Worm (Caenorhabditis elegans) whole organism, L1 larva: ENCODE measurements around the gene sto-1.

Experiments
- C34B4.2 ChIP-seq: sonication (generic microtip); optimal IDR thresholded peaks from 2 replicates; lab custom pipeline; 2017; ENCODE audit warnings: mild to moderate bottlenecking, missing genetic modification characterization, missing compliant biosample characterization
- blmp-1 ChIP-seq: fragments of 150-350 bp; optimal IDR thresholded peaks from 2 replicates; lab custom pipeline; 2014; ENCODE audit warnings: missing biosample characterization, missing genetic modification characterization
- ceh-63 ChIP-seq: fragments of 200-800 bp; sonication (Bioruptor generic); optimal IDR thresholded peaks from 2 replicates; lab custom pipeline; 2018; ENCODE audit warnings: mild to moderate bottlenecking, missing genetic modification characterization, missing compliant biosample characterization
- ceh-8 ChIP-seq: fragments of 200-800 bp; sonication (Bioruptor generic); optimal IDR thresholded peaks from 2 replicates; lab custom pipeline; 2018; ENCODE audit warnings: mild to moderate bottlenecking, missing genetic modification characterization, moderate library complexity, missing compliant biosample characterization
- ces-1 ChIP-seq: fragments of 150-350 bp; optimal IDR thresholded peaks from 2 replicates; lab custom pipeline; 2014; ENCODE audit warnings: missing biosample characterization, missing genetic modification reagents, missing genetic modification characterization
- dsc-1 ChIP-seq: sonication (generic microtip); optimal IDR thresholded peaks from 2 replicates; lab custom pipeline; 2016; ENCODE audit warnings: mild to moderate bottlenecking, missing genetic modification characterization, missing compliant biosample characterization
- efl-1 ChIP-seq, 4 experiments: fragments of 150-350 bp; optimal IDR thresholded peaks in 3 of 4; peaks in 1 of 4; 1 replicate in 1 of 4; 2 replicates in 3 of 4; lab custom pipeline; 2014; ENCODE audit warnings: missing biosample characterization in 2 of 4, missing genetic modification characterization in 2 of 4, missing genetic modification reagents in 2 of 4
- elt-3 ChIP-seq, 6 experiments: fragments of 150-350 bp in 1 of 6; sonication (generic microtip); optimal IDR thresholded peaks; 2 replicates each; lab custom pipeline; 2017 to 2018; ENCODE audit warnings: missing biosample characterization in 6 of 6, missing genetic modification characterization in 6 of 6, inconsistent platforms in 1 of 6
- fos-1 ChIP-seq: fragments of 150-350 bp; optimal IDR thresholded peaks from 2 replicates; lab custom pipeline; 2014; ENCODE audit warnings: missing biosample characterization, missing genetic modification characterization
- hlh-17 ChIP-seq: fragments of 200-800 bp; sonication (Bioruptor generic); optimal IDR thresholded peaks from 2 replicates; lab custom pipeline; 2018; ENCODE audit warnings: missing genetic modification characterization, mild to moderate bottlenecking, missing compliant biosample characterization, moderate library complexity, borderline replicate concordance
- hpl-2 ChIP-seq: fragments of 150-350 bp; optimal IDR thresholded peaks from 2 replicates; lab custom pipeline; 2014; ENCODE audit warnings: missing biosample characterization, missing genetic modification reagents, missing genetic modification characterization
- isw-1 ChIP-seq: fragments of 200-800 bp; sonication (Bioruptor generic); IDR thresholded peaks from 2 replicates; pipeline ENCODE4 v1.3.6; 2022; ENCODE audit warnings: missing genetic modification characterization, missing compliant biosample characterization
- lin-14 ChIP-seq: fragments of 200-800 bp; sonication (Bioruptor generic); optimal IDR thresholded peaks from 2 replicates; lab custom pipeline; 2018; ENCODE audit warnings: mild to moderate bottlenecking, missing genetic modification characterization, moderate library complexity, missing compliant biosample characterization
- lsy-2 ChIP-seq, 2 experiments: fragments of 150-350 bp; optimal IDR thresholded peaks; 2 replicates each; lab custom pipeline; 2014; ENCODE audit warnings: missing biosample characterization in 2 of 2, missing genetic modification characterization in 2 of 2
- mdl-1 ChIP-seq, 2 experiments: fragments of 150-350 bp; optimal IDR thresholded peaks; 2 replicates each; lab custom pipeline; 2014 to 2017; ENCODE audit warnings: missing biosample characterization in 2 of 2, missing genetic modification characterization in 2 of 2, inconsistent platforms in 1 of 2
- nhr-47 ChIP-seq: sonication (generic microtip); optimal IDR thresholded peaks from 2 replicates; lab custom pipeline; 2016; ENCODE audit warnings: mild to moderate bottlenecking, missing genetic modification characterization, moderate library complexity, missing compliant biosample characterization
- nhr-84 ChIP-seq: sonication (generic microtip); optimal IDR thresholded peaks from 2 replicates; lab custom pipeline; 2017; ENCODE audit warnings: missing biosample characterization, missing genetic modification characterization
- pag-3 ChIP-seq: sonication (generic microtip); optimal IDR thresholded peaks from 2 replicates; lab custom pipeline; 2017; ENCODE audit warnings: missing genetic modification characterization, mild to moderate bottlenecking, missing compliant biosample characterization, antibody characterized with exemption, borderline replicate concordance; ENCODE audit not compliant: insufficient read depth
- snpc-4 ChIP-seq: fragments of 150-350 bp; optimal IDR thresholded peaks from 2 replicates; lab custom pipeline; 2014; ENCODE audit warnings: missing biosample characterization, missing genetic modification characterization
- sup-37 ChIP-seq: fragments of 200-800 bp; sonication (Bioruptor generic); optimal IDR thresholded peaks from 2 replicates; lab custom pipeline; 2018; ENCODE audit warnings: mild to moderate bottlenecking, missing genetic modification characterization, missing compliant biosample characterization
- swsn-7 ChIP-seq: sonication (generic microtip); optimal IDR thresholded peaks from 2 replicates; lab custom pipeline; 2016; ENCODE audit warnings: missing genetic modification characterization, missing compliant biosample characterization
- tlp-1 ChIP-seq: fragments of 150-350 bp; optimal IDR thresholded peaks from 2 replicates; lab custom pipeline; 2014; ENCODE audit warnings: missing biosample characterization, missing genetic modification characterization
- unc-62 ChIP-seq: fragments of 150-350 bp; optimal IDR thresholded peaks from 2 replicates; lab custom pipeline; 2014; ENCODE audit warnings: missing biosample characterization, missing genetic modification reagents, missing genetic modification characterization
- xbp-1 ChIP-seq: sonication (generic microtip); optimal IDR thresholded peaks from 2 replicates; lab custom pipeline; 2016; ENCODE audit warnings: missing genetic modification characterization, missing compliant biosample characterization
- zag-1 ChIP-seq: fragments of 150-350 bp; optimal IDR thresholded peaks from 2 replicates; lab custom pipeline; 2014; ENCODE audit warnings: missing biosample characterization, missing genetic modification characterization
- zip-4 ChIP-seq: fragments of 200-800 bp; sonication (Bioruptor generic); optimal IDR thresholded peaks from 2 replicates; lab custom pipeline; 2018; ENCODE audit warnings: mild to moderate bottlenecking, missing genetic modification characterization, moderate library complexity, missing compliant biosample characterization
- ztf-11 ChIP-seq, 2 experiments: sonication (generic microtip); optimal IDR thresholded peaks; 2 replicates each; lab custom pipeline; 2016 to 2017; ENCODE audit warnings: missing genetic modification characterization in 2 of 2, missing biosample characterization in 1 of 2, missing compliant biosample characterization in 1 of 2
- ztf-4 ChIP-seq: fragments of 150-350 bp; optimal IDR thresholded peaks from 2 replicates; lab custom pipeline; 2014; ENCODE audit warnings: missing biosample characterization, missing genetic modification characterization

The sto-1 gene

DNA sequence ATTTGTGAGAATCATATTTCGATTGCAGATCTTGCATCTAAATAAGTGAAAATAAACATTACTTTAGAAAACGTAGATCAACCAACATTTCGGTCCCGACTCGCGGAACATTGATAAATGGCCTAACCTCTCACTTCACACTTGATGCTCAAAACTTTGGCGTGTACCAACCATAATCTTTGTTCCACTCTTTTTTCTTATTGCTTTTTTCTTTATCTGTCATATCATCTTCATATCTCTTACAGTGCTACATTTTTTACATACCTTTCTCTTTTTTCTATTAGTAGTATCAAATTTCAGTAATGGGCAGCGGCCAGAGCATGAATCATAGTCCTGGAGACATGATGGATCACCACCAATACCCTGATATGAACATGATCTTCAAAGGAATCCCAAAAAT, 37.4 kb upstream of the sto-1 start, which contains the start of gene F46C8.3:
TSS of gene F46C8.3 (plus strand) at position 301 of the 400 bp plus-strand sequence.
- TF ChIP-seq ceh-8 (GFP tag; lab: Kevin White, UChicago), result no peak
- TF ChIP-seq efl-1 (optimal IDR thresholded peaks at IDR 0.05; lab: Kevin White, UChicago), result no peak
- TF ChIP-seq efl-1 (GFP tag; optimal IDR thresholded peaks at IDR 0.05 in 1 of 2; lab: Kevin White, UChicago), result peak in 1 of 2 experiments; percentile 56
- TF ChIP-seq, all 84 proteins: peak for 1

DNA sequence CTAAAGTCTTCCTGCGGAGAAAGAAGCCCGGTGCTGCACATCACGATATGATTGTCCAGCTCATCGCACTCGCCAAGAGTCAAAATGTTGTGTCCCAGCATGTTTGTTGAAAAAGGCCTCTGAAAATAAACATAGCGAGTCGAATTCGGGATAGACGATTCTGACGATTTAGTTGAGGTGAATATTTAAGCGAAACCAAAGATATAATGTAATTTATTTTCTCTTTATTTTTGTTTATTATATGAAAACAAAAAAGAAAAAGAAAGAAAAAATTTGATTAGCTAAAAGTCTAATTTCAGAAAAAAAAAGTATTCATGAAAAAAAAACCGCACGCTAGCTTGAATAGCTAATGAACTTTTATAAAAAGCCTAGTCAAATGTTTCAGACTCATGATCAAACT, 30.0 kb upstream of the sto-1 start, which contains the start of gene ceh-14:
TSS of gene ceh-14 (minus strand) at position 101 of the 400 bp plus-strand sequence.
- no peak for TF ChIP-seq ces-1 (GFP tag; lab: Kevin White, UChicago)
- no peak for TF ChIP-seq lsy-2 (tag; optimal IDR thresholded peaks at IDR 0.05; lab: Kevin White, UChicago)
- no peak for TF ChIP-seq C34B4.2 (tag; lab: Kevin White, UChicago)
- no peak for TF ChIP-seq sup-37 (GFP tag; lab: Kevin White, UChicago)
- no peak for TF ChIP-seq isw-1 (GFP tag; lab: Robert Waterston, UW)
- no peak for TF ChIP-seq fos-1
- TF ChIP-seq ztf-11 (tag; optimal IDR thresholded peaks at IDR 0.05; lab: Kevin White, UChicago), result no peak
- TF ChIP-seq hlh-17 (GFP tag; lab: Kevin White, UChicago), result no peak
- TF ChIP-seq zag-1 (tag; lab: Kevin White, UChicago), result no peak
- TF ChIP-seq nhr-47 (tag; lab: Kevin White, UChicago), result no peak
- no peak for TF ChIP-seq dsc-1 (tag; lab: Kevin White, UChicago)
- TF ChIP-seq, all 84 proteins: peak for 0

DNA sequence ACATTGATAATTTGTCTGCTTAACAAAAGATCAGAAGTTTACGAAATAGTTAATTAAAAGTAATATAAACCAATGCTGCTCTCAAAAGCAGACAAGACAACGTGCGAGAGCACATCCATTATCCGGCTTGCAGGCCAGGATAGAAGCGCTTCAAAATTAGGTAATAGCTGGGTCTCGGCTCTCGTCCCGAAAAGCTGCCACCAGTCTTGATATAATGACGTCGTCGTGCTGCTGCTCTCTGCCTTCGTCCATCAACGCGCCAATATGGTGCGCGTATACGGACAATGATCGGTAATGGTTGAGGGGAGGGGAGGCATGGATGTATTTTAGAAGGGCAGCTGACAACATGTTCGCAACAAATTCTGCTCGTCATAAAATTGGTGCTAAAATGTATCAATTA, 28.2 kb upstream of the sto-1 start:
- TF ChIP-seq ceh-63 (GFP tag; lab: Kevin White, UChicago), result peak; percentile 71
- TF ChIP-seq ztf-11 (tag; optimal IDR thresholded peaks at IDR 0.05; lab: Kevin White, UChicago), result no peak
- TF ChIP-seq, all 84 proteins: peak for 1

DNA sequence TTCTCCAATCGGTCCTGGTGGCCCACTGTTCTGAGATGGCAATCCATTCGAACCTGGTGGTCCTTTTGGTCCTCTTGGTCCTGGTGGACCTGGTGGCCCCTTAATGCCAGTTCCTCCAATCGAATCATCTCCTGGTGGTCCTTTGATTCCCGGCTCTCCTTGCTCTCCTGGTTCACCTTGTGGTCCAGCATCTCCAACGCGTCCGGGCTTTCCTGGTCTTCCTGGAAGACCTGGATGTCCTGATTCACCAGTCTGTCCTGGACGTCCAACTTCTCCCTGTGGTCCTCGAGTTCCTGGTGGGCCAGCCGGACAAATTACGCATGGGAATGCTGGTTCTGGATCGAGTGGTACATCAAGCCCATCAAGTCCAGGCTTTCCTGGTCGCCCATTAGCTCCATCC, 25.8 kb upstream of the sto-1 start:
- TF ChIP-seq mdl-1 (tag; optimal IDR thresholded peaks at IDR 0.05; lab: Kevin White, UChicago), result no peak
- no peak for TF ChIP-seq unc-62
- no peak for TF ChIP-seq pag-3 (tag; lab: Kevin White, UChicago)
- no peak for TF ChIP-seq nhr-84 (tag; lab: Kevin White, UChicago)
- TF ChIP-seq snpc-4 (tag; lab: Kevin White, UChicago), result no peak
- TF ChIP-seq hpl-2 (GFP tag; lab: Kevin White, UChicago), result no peak
- no peak for TF ChIP-seq tlp-1 (tag; lab: Kevin White, UChicago)
- no peak for TF ChIP-seq xbp-1
- TF ChIP-seq, all 84 proteins: peak for 0

DNA sequence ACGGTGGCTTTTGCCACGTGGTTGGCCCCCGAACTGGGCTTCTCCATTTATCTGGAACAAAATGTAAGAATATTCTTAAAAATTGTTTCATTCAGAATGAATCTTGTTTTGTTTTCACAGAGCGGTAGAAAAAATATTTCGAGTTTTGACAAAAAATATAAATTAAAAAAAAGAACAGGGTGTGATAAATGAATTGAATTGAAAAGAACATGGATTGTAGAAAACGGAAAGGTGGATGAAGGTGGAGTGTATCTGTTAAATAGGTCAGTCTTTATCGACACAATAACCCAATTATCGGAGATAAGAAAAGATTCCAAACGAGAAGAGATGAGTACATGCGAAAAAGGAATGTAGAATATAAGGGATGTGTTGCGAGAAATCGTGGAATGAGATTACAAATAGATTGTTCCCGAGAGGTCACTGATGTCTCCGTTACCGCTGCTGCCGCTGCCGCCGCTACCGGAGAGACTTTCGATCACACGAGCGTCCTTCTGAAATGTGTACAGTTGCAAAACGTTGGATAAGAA, 24.8 kb upstream of the sto-1 start, which contains the start of gene dpy-7:
TSS of gene dpy-7 (minus strand) at position 51 of the 527 bp plus-strand sequence.
- peak in 1 of 6 experiments; percentile 28 for TF ChIP-seq elt-3 (tag; optimal IDR thresholded peaks at IDR 0.05; lab: Kevin White, UChicago)
- TF ChIP-seq blmp-1 (tag; lab: Kevin White, UChicago), result peak; percentile 67
- no peak for TF ChIP-seq ztf-4 (tag; lab: Kevin White, UChicago)

DNA sequence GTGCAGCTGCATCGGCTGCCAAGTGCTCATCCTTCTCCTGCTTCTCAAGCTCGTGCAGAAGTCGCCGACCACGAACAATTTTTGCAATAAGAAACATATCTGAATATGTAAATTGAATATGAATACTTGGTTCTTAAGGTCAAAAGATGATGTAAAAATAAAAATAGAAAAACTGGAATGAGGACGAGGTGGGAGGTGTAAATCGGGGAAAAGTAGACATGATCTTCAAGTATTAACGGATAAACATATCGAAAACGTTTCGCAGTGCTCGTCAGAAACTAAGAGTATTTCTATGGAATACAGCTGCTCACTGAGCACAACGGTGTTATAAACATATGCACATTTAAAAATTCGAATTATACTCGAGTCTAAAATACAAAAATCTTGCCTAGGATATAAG, 22.6 kb upstream of the sto-1 start, which contains the start of gene glb-16:
TSS of gene glb-16 (minus strand) at position 101 of the 400 bp plus-strand sequence.
- no peak for TF ChIP-seq zip-4 (GFP tag; lab: Kevin White, UChicago)

DNA sequence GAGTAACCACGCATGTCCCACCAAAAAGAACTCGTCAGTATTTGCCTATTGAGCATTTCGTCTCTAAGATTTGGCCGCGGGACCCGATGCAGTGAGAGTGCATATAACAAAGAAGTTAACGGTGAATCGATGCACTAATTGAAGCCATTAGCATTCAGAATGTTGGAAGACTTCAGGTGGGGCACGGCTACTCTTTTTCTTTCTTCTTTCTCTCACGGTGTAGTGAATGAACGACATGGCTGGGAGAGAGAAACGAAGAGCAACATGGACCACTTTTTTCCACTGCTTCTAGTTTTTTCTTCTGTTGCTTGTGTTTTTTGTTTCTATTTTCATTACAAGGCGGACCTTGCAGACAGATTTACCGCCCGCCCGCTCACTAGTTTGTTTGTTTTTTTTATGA, 21.5 kb upstream of the sto-1 start:
- no peak for TF ChIP-seq swsn-7 (tag; lab: Kevin White, UChicago)
- TF ChIP-seq elt-3 (tag; optimal IDR thresholded peaks at IDR 0.05; lab: Kevin White, UChicago), result no peak
- peak; percentile 7 for TF ChIP-seq lin-14
